Worm (Caenorhabditis elegans): ENCODE results near the gene F59E11.7.

Gene F59E11.7

ce11 chrV:9009175-9009574 lies 19.1 kb downstream of the F59E11.7 start, which contains the start of gene srx-2:
TSS of gene srx-2 (plus strand) at chrV:9009475.
- no peak for TF ChIP-seq ceh-30 (tag; optimal IDR thresholded peaks at IDR 0.05)
- no peak for TF ChIP-seq T23F11.4 (GFP tag; optimal IDR thresholded peaks at IDR 0.05)
- TF ChIP-seq unc-3 (GFP tag; conservative IDR thresholded peaks at IDR 0.05) = no peak
- TF ChIP-seq unc-3 (tag; optimal IDR thresholded peaks at IDR 0.05) = no peak
- TF ChIP-seq ceh-48 (tag; optimal IDR thresholded peaks at IDR 0.05) = no peak
- no peak for TF ChIP-seq npax-4 (tag; optimal IDR thresholded peaks at IDR 0.05)
- no peak for TF ChIP-seq lin-11 (tag; optimal IDR thresholded peaks at IDR 0.05)
- no peak for TF ChIP-seq sox-2 (GFP tag; IDR thresholded peaks at IDR 0.05)
- no peak for TF ChIP-seq dmd-4 (tag; optimal IDR thresholded peaks at IDR 0.05; ENCODE audit: borderline replicate concordance)
- no peak for TF ChIP-seq mec-3 (tag; optimal IDR thresholded peaks at IDR 0.05; ENCODE audit: borderline replicate concordance)
- TF ChIP-seq pha-4 (tag; optimal IDR thresholded peaks at IDR 0.05) = no peak
- no peak for TF ChIP-seq K02D7.2 (tag; optimal IDR thresholded peaks at IDR 0.05)
- no peak for TF ChIP-seq sox-4 (tag; optimal IDR thresholded peaks at IDR 0.05)
- TF ChIP-seq hlh-30 (tag; optimal IDR thresholded peaks at IDR 0.05; ENCODE audit: insufficient read depth) = no peak

- TF ChIP-seq ceh-34 (tag; optimal IDR thresholded peaks at IDR 0.05) (no peak), eyg-1 (tag; optimal IDR thresholded peaks at IDR 0.05) (no peak), ceh-19 (GFP tag; optimal IDR thresholded peaks at IDR 0.05) (no peak), ceh-9 (tag; optimal IDR thresholded peaks at IDR 0.05) (no peak), sox-4 (tag; optimal IDR thresholded peaks at IDR 0.05) (no peak), K02D7.2 (tag; optimal IDR thresholded peaks at IDR 0.05) (no peak), nhr-232 (tag; optimal IDR thresholded peaks at IDR 0.05) (no peak), pax-1 (tag; optimal IDR thresholded peaks at IDR 0.05) (no peak), fax-1 (tag; optimal IDR thresholded peaks at IDR 0.05) (no peak)
Observed at ce11 chrV:9013765-9014164, 23.7 kb downstream of the F59E11.7 start, which contains the start of gene srh-201. TSS of gene srh-201 (minus strand) at chrV:9013865.

ce11 chrV:9015540-9015939 lies 25.5 kb downstream of the F59E11.7 start, which contains the start of gene srt-18:
TSS of gene srt-18 (minus strand) at chrV:9015640.
- TF ChIP-seq syd-9 (tag; optimal IDR thresholded peaks at IDR 0.05) (no peak), hlh-6 (tag; optimal IDR thresholded peaks at IDR 0.05) (no peak), F13H6.1 (tag; optimal IDR thresholded peaks at IDR 0.05) (no peak), ceh-22 (tag; optimal IDR thresholded peaks at IDR 0.05) (no peak), hlh-15 (tag; optimal IDR thresholded peaks at IDR 0.05) (no peak), ceh-34 (tag; optimal IDR thresholded peaks at IDR 0.05) (no peak), C08G9.2 (tag; optimal IDR thresholded peaks at IDR 0.05) (no peak), hlh-13 (GFP tag; optimal IDR thresholded peaks at IDR 0.05) (no peak)

ce11 chrV:9016479-9016878 lies 26.4 kb downstream of the F59E11.7 start, which contains the start of gene oac-40:
TSS of gene oac-40 (plus strand) at chrV:9016779.
- TF ChIP-seq lim-6 (tag; optimal IDR thresholded peaks at IDR 0.05) (no peak), pqm-1 (tag; optimal IDR thresholded peaks at IDR 0.05) (no peak), madf-2 (tag; optimal IDR thresholded peaks at IDR 0.05) (no peak), ceh-48 (tag; optimal IDR thresholded peaks at IDR 0.05) (no peak), ama-1 (optimal IDR thresholded peaks at IDR 0.05) (no peak), ceh-24 (tag; optimal IDR thresholded peaks at IDR 0.05) (no peak), eyg-1 (tag; optimal IDR thresholded peaks at IDR 0.05) (no peak), T23F11.4 (GFP tag; optimal IDR thresholded peaks at IDR 0.05) (no peak), odd-2 (tag; optimal IDR thresholded peaks at IDR 0.05) (no peak), ceh-34 (tag; optimal IDR thresholded peaks at IDR 0.05) (no peak), nfya-1 (tag; optimal IDR thresholded peaks at IDR 0.05) (no peak), pha-2 (tag; optimal IDR thresholded peaks at IDR 0.05) (no peak)

- TF ChIP-seq dve-1 (tag; optimal IDR thresholded peaks at IDR 0.05) (no peak), ceh-30 (tag; optimal IDR thresholded peaks at IDR 0.05) (no peak), elt-4 (tag; optimal IDR thresholded peaks at IDR 0.05) (no peak), ceh-18 (tag; optimal IDR thresholded peaks at IDR 0.05) (no peak), ceh-19 (GFP tag; optimal IDR thresholded peaks at IDR 0.05) (no peak), Y22D7AL.16 (tag; optimal IDR thresholded peaks at IDR 0.05) (no peak), ets-4 (tag; optimal IDR thresholded peaks at IDR 0.05) (no peak), unc-42 (tag; optimal IDR thresholded peaks at IDR 0.05) (no peak), lin-11 (tag; optimal IDR thresholded peaks at IDR 0.05) (no peak), C38D4.7 (GFP tag; optimal IDR thresholded peaks at IDR 0.05) (no peak), ceh-31 (tag; optimal IDR thresholded peaks at IDR 0.05) (no peak), tbx-7 (tag; optimal IDR thresholded peaks at IDR 0.05) (no peak), fkh-6 (tag; optimal IDR thresholded peaks at IDR 0.05) (no peak), pha-2 (tag; optimal IDR thresholded peaks at IDR 0.05) (no peak), tbx-2 (tag; optimal IDR thresholded peaks at IDR 0.05) (no peak), gmeb-2 (tag; optimal IDR thresholded peaks at IDR 0.05) (no peak)
Observed at ce11 chrV:9018871-9019270, 28.8 kb downstream of the F59E11.7 start.
